Worm (Caenorhabditis elegans) whole organism, L4 larva: ENCODE measurements around the gene C06H2.2.

ENCODE experiments used
- D1046.2 ChIP-seq: fragments of 200-800 bp; sonication (Bioruptor generic); IDR thresholded peaks from 2 replicates; pipeline ENCODE4 v1.3.6; 2022; ENCODE audit warnings: missing genetic modification characterization, missing compliant biosample characterization
- T26A8.4 ChIP-seq: fragments of 200-800 bp; sonication (Bioruptor generic); IDR thresholded peaks from 2 replicates; pipeline ENCODE4 v1.3.6; 2022; ENCODE audit warnings: missing genetic modification characterization, missing compliant biosample characterization
- Y105C5A.15 ChIP-seq: fragments of 200-800 bp; sonication (Bioruptor generic); IDR thresholded peaks from 2 replicates; pipeline ENCODE4 v1.3.6; 2022; ENCODE audit warnings: missing genetic modification characterization, missing compliant biosample characterization
- Y75B8A.6 ChIP-seq: fragments of 200-800 bp; sonication (Bioruptor generic); IDR thresholded peaks from 2 replicates; pipeline ENCODE4 v1.3.6; 2022; ENCODE audit warnings: missing genetic modification reagents, missing genetic modification characterization, missing compliant biosample characterization
- ZK337.2 ChIP-seq: fragments of 200-800 bp; sonication (Bioruptor generic); IDR thresholded peaks from 2 replicates; pipeline ENCODE4 v1.3.6; 2022; ENCODE audit warnings: missing genetic modification reagents, missing genetic modification characterization, missing compliant biosample characterization
- aha-1 ChIP-seq: fragments of 150-350 bp; peaks from one replicate; lab custom pipeline; 2014; ENCODE audit warnings: missing biosample characterization, missing genetic modification characterization
- aly-2 ChIP-seq: sonication (generic microtip); optimal IDR thresholded peaks from 2 replicates; lab custom pipeline; 2018; ENCODE audit warnings: missing biosample characterization, missing genetic modification characterization
- ama-1 ChIP-seq: fragments of 150-350 bp; optimal IDR thresholded peaks from 2 replicates; lab custom pipeline; 2014; ENCODE audit warnings: inconsistent platforms, mixed read lengths
- ceh-62 ChIP-seq: sonication (generic microtip); optimal IDR thresholded peaks from 2 replicates; lab custom pipeline; 2017; ENCODE audit warnings: missing biosample characterization, missing genetic modification characterization
- ctbp-1 ChIP-seq: fragments of 200-800 bp; sonication (Bioruptor generic); IDR thresholded peaks from 2 replicates; pipeline ENCODE4 v1.3.6; 2022; ENCODE audit warnings: missing genetic modification reagents, missing genetic modification characterization, missing compliant biosample characterization
- daf-16 ChIP-seq, 3 experiments: sonication (generic microtip); optimal IDR thresholded peaks; 2 replicates each; lab custom pipeline; 2016 to 2017; ENCODE audit warnings: missing genetic modification characterization in 3 of 3, missing genetic modification reagents in 3 of 3, mild to moderate bottlenecking in 2 of 3, missing compliant biosample characterization in 2 of 3, missing biosample characterization in 1 of 3, moderate library complexity in 1 of 3
- daf-19 ChIP-seq: fragments of 200-800 bp; sonication (Bioruptor generic); conservative IDR thresholded peaks from 2 replicates; pipeline ENCODE4 v1.3.6; 2022; ENCODE audit warnings: missing genetic modification characterization, missing compliant biosample characterization
- daf-8 ChIP-seq: fragments of 200-800 bp; sonication (Bioruptor generic); IDR thresholded peaks from 2 replicates; pipeline ENCODE4 v1.3.6; 2022; ENCODE audit warnings: missing genetic modification characterization, missing compliant biosample characterization
- dmd-9 ChIP-seq: fragments of 200-800 bp; sonication (Bioruptor generic); IDR thresholded peaks from 2 replicates; pipeline ENCODE4 v1.3.6; 2022; ENCODE audit warnings: missing genetic modification reagents, missing genetic modification characterization, missing compliant biosample characterization
- dpl-1 ChIP-seq: fragments of 150-350 bp; optimal IDR thresholded peaks from 2 replicates; lab custom pipeline; 2014; ENCODE audit warnings: missing biosample characterization, missing genetic modification reagents, missing genetic modification characterization
- dve-1 ChIP-seq: sonication (generic microtip); optimal IDR thresholded peaks from 2 replicates; lab custom pipeline; 2017; ENCODE audit warnings: antibody characterized with exemption, mild to moderate bottlenecking, missing genetic modification characterization, missing compliant biosample characterization; ENCODE audit not compliant: insufficient read depth
- egl-43 ChIP-seq: fragments of 200-800 bp; sonication (Bioruptor generic); IDR thresholded peaks from 2 replicates; pipeline ENCODE4 v1.3.6; 2022; ENCODE audit warnings: missing genetic modification reagents, missing genetic modification characterization, missing compliant biosample characterization
- hlh-11 ChIP-seq: fragments of 200-800 bp; sonication (Bioruptor generic); optimal IDR thresholded peaks from 2 replicates; lab custom pipeline; 2018; ENCODE audit warnings: mild to moderate bottlenecking, missing genetic modification characterization, missing compliant biosample characterization
- hmg-1.1 ChIP-seq: fragments of 200-800 bp; sonication (Bioruptor generic); IDR thresholded peaks from 2 replicates; pipeline ENCODE4 v1.3.6; 2022; ENCODE audit warnings: missing genetic modification reagents, missing genetic modification characterization, missing compliant biosample characterization
- jun-1 ChIP-seq: fragments of 150-350 bp; optimal IDR thresholded peaks from 2 replicates; lab custom pipeline; 2014; ENCODE audit warnings: missing biosample characterization, missing genetic modification reagents, missing genetic modification characterization
- lin-15B ChIP-seq: fragments of 150-350 bp; sonication (generic microtip); optimal IDR thresholded peaks from 3 replicates; lab custom pipeline; 2014; ENCODE audit warnings: missing biosample characterization, missing genetic modification characterization
- lin-38 ChIP-seq: fragments of 200-800 bp; sonication (Bioruptor generic); IDR thresholded peaks from 2 replicates; pipeline ENCODE4 v1.3.6; 2022; ENCODE audit warnings: missing genetic modification reagents, missing genetic modification characterization, missing compliant biosample characterization
- lin-39 ChIP-seq: fragments of 150-350 bp; optimal IDR thresholded peaks from 2 replicates; lab custom pipeline; 2014; ENCODE audit warnings: missing biosample characterization, missing genetic modification reagents, missing genetic modification characterization
- lsy-2 ChIP-seq, 2 experiments: fragments of 150-350 bp in 1 of 2; sonication (generic microtip) in 1 of 2; optimal IDR thresholded peaks; 2 replicates each; lab custom pipeline; 2014 to 2017; ENCODE audit warnings: missing biosample characterization in 2 of 2, missing genetic modification characterization in 2 of 2
- madf-5 ChIP-seq, 2 experiments: fragments of 200-800 bp; sonication (Bioruptor generic); IDR thresholded peaks; 2 replicates each; pipeline ENCODE4 v1.3.6; 2022; ENCODE audit warnings: missing compliant biosample characterization in 2 of 2, missing genetic modification characterization in 2 of 2
- madf-9 ChIP-seq: fragments of 200-800 bp; sonication (Bioruptor generic); conservative IDR thresholded peaks from 2 replicates; pipeline ENCODE4 v1.3.6; 2022; ENCODE audit warnings: missing genetic modification reagents, missing genetic modification characterization, missing compliant biosample characterization
- mdt-29 ChIP-seq: fragments of 200-800 bp; sonication (Bioruptor generic); IDR thresholded peaks from 2 replicates; pipeline ENCODE4 v1.3.6; 2022; ENCODE audit warnings: missing genetic modification reagents, missing genetic modification characterization, missing compliant biosample characterization
- mes-2 ChIP-seq: sonication (generic microtip); optimal IDR thresholded peaks from 2 replicates; lab custom pipeline; 2016; ENCODE audit warnings: missing genotype, mild to moderate bottlenecking, missing genetic modification characterization, missing compliant biosample characterization; ENCODE audit not compliant: poor library complexity, severe bottlenecking
- nhr-111 ChIP-seq: fragments of 200-800 bp; sonication (Bioruptor generic); optimal IDR thresholded peaks from 2 replicates; lab custom pipeline; 2018; ENCODE audit warnings: mild to moderate bottlenecking, missing genetic modification characterization, missing compliant biosample characterization
- nhr-237 ChIP-seq: sonication (generic microtip); optimal IDR thresholded peaks from 2 replicates; lab custom pipeline; 2017; ENCODE audit warnings: missing biosample characterization, missing genetic modification characterization
- nhr-41 ChIP-seq: fragments of 200-800 bp; sonication (Bioruptor generic); IDR thresholded peaks from 2 replicates; pipeline ENCODE4 v1.3.6; 2022; ENCODE audit warnings: missing genetic modification reagents, missing genetic modification characterization, missing compliant biosample characterization
- nhr-42 ChIP-seq: fragments of 200-800 bp; sonication (Bioruptor generic); IDR thresholded peaks from 2 replicates; pipeline ENCODE4 v1.3.6; 2022; ENCODE audit warnings: missing genetic modification characterization, missing compliant biosample characterization
- nhr-48 ChIP-seq: sonication (generic microtip); optimal IDR thresholded peaks from 2 replicates; lab custom pipeline; 2016; ENCODE audit warnings: mild to moderate bottlenecking, missing genetic modification characterization, missing compliant biosample characterization
- nhr-76 ChIP-seq: fragments of 150-350 bp; optimal IDR thresholded peaks from 2 replicates; lab custom pipeline; 2014; ENCODE audit warnings: missing biosample characterization, missing genetic modification characterization
- nhr-77 ChIP-seq: fragments of 150-350 bp; optimal IDR thresholded peaks from 2 replicates; lab custom pipeline; 2014; ENCODE audit warnings: missing biosample characterization, missing genetic modification characterization
- pha-4 ChIP-seq, 2 experiments: fragments of 150-350 bp in 1 of 2; fragments of 200-800 bp in 1 of 2; sonication (Bioruptor generic) in 1 of 2; IDR thresholded peaks in 1 of 2; optimal IDR thresholded peaks in 1 of 2; 2 replicates each; pipeline versions ENCODE4 v1.3.6 to Lab custom; 2014 to 2022; ENCODE audit warnings: missing genetic modification characterization in 2 of 2, missing genetic modification reagents in 2 of 2, missing biosample characterization in 1 of 2, missing compliant biosample characterization in 1 of 2
- php-3 ChIP-seq: fragments of 200-800 bp; sonication (Bioruptor generic); IDR thresholded peaks from 2 replicates; pipeline ENCODE4 v1.3.6; 2022; ENCODE audit warnings: missing genetic modification reagents, missing genetic modification characterization, missing compliant biosample characterization
- rbr-2 ChIP-seq: sonication (generic microtip); optimal IDR thresholded peaks from 2 replicates; lab custom pipeline; 2016; ENCODE audit warnings: missing genotype, missing genetic modification characterization, missing compliant biosample characterization
- sdz-12 ChIP-seq: fragments of 200-800 bp; sonication (Bioruptor generic); optimal IDR thresholded peaks from 2 replicates; lab custom pipeline; 2018; ENCODE audit warnings: mild to moderate bottlenecking, missing genetic modification characterization, missing compliant biosample characterization
- set-16 ChIP-seq: fragments of 200-800 bp; sonication (Bioruptor generic); IDR thresholded peaks from 2 replicates; pipeline ENCODE4 v1.3.6; 2022; ENCODE audit warnings: missing genetic modification reagents, missing genetic modification characterization, missing compliant biosample characterization
- spr-1 ChIP-seq: sonication (generic microtip); optimal IDR thresholded peaks from 2 replicates; lab custom pipeline; 2016; ENCODE audit warnings: mild to moderate bottlenecking, missing genetic modification characterization, missing compliant biosample characterization
- tag-97 ChIP-seq: fragments of 200-800 bp; sonication (Bioruptor generic); IDR thresholded peaks from 2 replicates; pipeline ENCODE4 v1.3.6; 2022; ENCODE audit warnings: missing genetic modification characterization, missing compliant biosample characterization
- unc-39 ChIP-seq: sonication (generic microtip); optimal IDR thresholded peaks from 2 replicates; lab custom pipeline; 2017; ENCODE audit warnings: missing biosample characterization, missing genetic modification characterization
- unc-62 ChIP-seq, 3 experiments: fragments of 150-350 bp in 1 of 3; sonication (generic microtip); optimal IDR thresholded peaks in 2 of 3; peaks in 1 of 3; 1 replicate in 1 of 3; 2 replicates in 2 of 3; lab custom pipeline; 2014 to 2017; ENCODE audit warnings: missing biosample characterization in 3 of 3, missing genetic modification characterization in 3 of 3, missing genetic modification reagents in 3 of 3, missing genotype in 1 of 3
- vab-7 ChIP-seq: fragments of 200-800 bp; sonication (Bioruptor generic); IDR thresholded peaks from 2 replicates; pipeline ENCODE4 v1.3.6; 2022; ENCODE audit warnings: missing genetic modification reagents, missing genetic modification characterization, missing compliant biosample characterization
- zip-2 ChIP-seq: fragments of 150-350 bp; optimal IDR thresholded peaks from 2 replicates; lab custom pipeline; 2014; ENCODE audit warnings: missing biosample characterization, missing genetic modification characterization
- ztf-11 ChIP-seq: fragments of 150-350 bp; optimal IDR thresholded peaks from 2 replicates; lab custom pipeline; 2014; ENCODE audit warnings: missing biosample characterization, missing genetic modification characterization

Gene C06H2.2

DNA sequence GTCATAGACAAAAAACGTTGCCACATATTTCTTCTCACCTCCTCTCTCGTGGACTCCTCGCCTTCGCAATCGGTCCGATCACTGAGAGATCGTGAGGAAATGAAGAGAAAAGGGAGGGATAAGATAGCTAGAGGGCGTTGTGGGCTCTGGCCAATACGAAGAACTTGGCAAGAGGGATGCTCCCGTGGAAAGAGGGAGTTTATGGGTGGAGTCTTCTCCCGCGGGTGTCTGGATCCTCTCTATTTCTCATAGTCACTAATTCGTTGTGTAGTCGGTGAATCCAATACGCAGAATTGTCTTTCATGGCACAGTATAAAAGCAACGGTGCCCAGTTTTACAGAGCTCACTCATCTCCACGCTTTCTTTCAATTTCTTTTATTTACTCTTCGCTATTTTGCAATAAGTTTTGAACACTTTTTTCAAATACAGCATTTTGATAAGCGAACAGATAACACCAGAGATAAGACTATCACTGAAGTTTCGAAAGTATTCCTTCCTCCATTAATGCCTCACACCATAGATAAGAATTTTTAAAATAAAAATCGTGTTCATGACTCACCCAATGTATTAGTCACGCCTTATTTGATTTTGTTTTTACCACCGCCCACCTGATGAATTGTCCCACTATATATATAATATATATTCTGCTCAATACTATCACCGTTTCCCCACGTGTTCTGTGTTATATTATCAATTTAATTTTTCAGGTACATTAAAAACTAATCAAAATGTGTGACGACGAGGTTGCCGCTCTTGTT lies 44.5 kb upstream of the C06H2.2 start, which contains the start of gene act-1 (continued):
- TF ChIP-seq ZK337.2 (GFP tag; lab: Robert Waterston, UW): no peak
- TF ChIP-seq lsy-2 (tag; optimal IDR thresholded peaks at IDR 0.05; lab: Kevin White, UChicago): no peak
- TF ChIP-seq tag-97 (GFP tag; lab: Robert Waterston, UW): no peak
- peak; percentile 6 for TF ChIP-seq nhr-77 (tag; lab: Kevin White, UChicago)
- peak in 1 of 2 experiments; percentile 95 for TF ChIP-seq daf-16 (GFP tag; optimal IDR thresholded peaks at IDR 0.05; lab: Kevin White, UChicago)
- TF ChIP-seq daf-16 (tag; optimal IDR thresholded peaks at IDR 0.05; lab: Kevin White, UChicago): no peak
- no peak for TF ChIP-seq pha-4 (GFP tag; IDR thresholded peaks at IDR 0.05; lab: Robert Waterston, UW)
- no peak for TF ChIP-seq pha-4 (tag; optimal IDR thresholded peaks at IDR 0.05; lab: Kevin White, UChicago)
- TF ChIP-seq hmg-1.1 (GFP tag; lab: Robert Waterston, UW): 0 out of 2 replicates have a peak, but pooled peaks have one; percentile 33
- no peak for TF ChIP-seq Y105C5A.15 (GFP tag; lab: Robert Waterston, UW)
- no peak for TF ChIP-seq ceh-62
- TF ChIP-seq T26A8.4: no peak
- no peak for TF ChIP-seq D1046.2
- TF ChIP-seq php-3 (GFP tag; lab: Robert Waterston, UW): no peak
- no peak for TF ChIP-seq lin-39
- TF ChIP-seq daf-8 (GFP tag; lab: Robert Waterston, UW): no peak
- no peak for TF ChIP-seq dpl-1
- 0 out of 2 replicates have a peak, but pooled peaks have one; percentile 61 for TF ChIP-seq ctbp-1 (GFP tag; lab: Robert Waterston, UW)
- no peak for TF ChIP-seq jun-1
- TF ChIP-seq daf-19 (GFP tag; lab: Robert Waterston, UW): no peak; the same call in 1 of the 2 replicates
- TF ChIP-seq unc-62 (GFP tag; optimal IDR thresholded peaks at IDR 0.05 in 1 of 2; lab: Kevin White, UChicago): peak in 1 of 2 experiments; percentile 54
- TF ChIP-seq unc-62 (tag; optimal IDR thresholded peaks at IDR 0.05; lab: Kevin White, UChicago): no peak
- no peak for TF ChIP-seq mdt-29 (GFP tag; lab: Robert Waterston, UW)
- TF ChIP-seq lin-38 (GFP tag; lab: Robert Waterston, UW): no peak
- no peak for TF ChIP-seq nhr-41
- TF ChIP-seq vab-7 (GFP tag; lab: Robert Waterston, UW): no peak
- no peak for TF ChIP-seq madf-9 (GFP tag; lab: Robert Waterston, UW)
- no peak for TF ChIP-seq mes-2 (tag; lab: Kevin White, UChicago)
- no peak for TF ChIP-seq nhr-76
- TF ChIP-seq nhr-111 (GFP tag; lab: Kevin White, UChicago): no peak
- TF ChIP-seq unc-39: no peak
- peak; percentile 26 for TF ChIP-seq dve-1
- TF ChIP-seq zip-2 (tag; lab: Kevin White, UChicago): no peak
- no peak for TF ChIP-seq Y75B8A.6 (GFP tag; lab: Robert Waterston, UW)
- peak; percentile 5 for TF ChIP-seq ama-1 (lab: Kevin White, UChicago)
- peak; percentile 34 for TF ChIP-seq hlh-11 (tag; lab: Kevin White, UChicago)
- TF ChIP-seq ztf-11 (tag; lab: Kevin White, UChicago): no peak

- TF ChIP-seq ama-1 (lab: Kevin White, UChicago) (peak; percentile 30), dve-1 (peak; percentile 11), unc-62 (GFP tag; optimal IDR thresholded peaks at IDR 0.05 in 1 of 2; lab: Kevin White, UChicago) (peak in 1 of 2 experiments; percentile 94), unc-62 (tag; optimal IDR thresholded peaks at IDR 0.05; lab: Kevin White, UChicago) (no peak), set-16 (GFP tag; lab: Robert Waterston, UW) (no peak), Y105C5A.15 (GFP tag; lab: Robert Waterston, UW) (no peak), sdz-12 (GFP tag; lab: Kevin White, UChicago) (peak; percentile 21), nhr-48 (tag; lab: Kevin White, UChicago) (no peak), aly-2 (tag; lab: Kevin White, UChicago) (no peak), nhr-42 (no peak), php-3 (GFP tag; lab: Robert Waterston, UW) (no peak), vab-7 (GFP tag; lab: Robert Waterston, UW) (no peak), daf-16 (GFP tag; optimal IDR thresholded peaks at IDR 0.05; lab: Kevin White, UChicago) (peak in 1 of 2 experiments; percentile 96), daf-16 (tag; optimal IDR thresholded peaks at IDR 0.05; lab: Kevin White, UChicago) (no peak), nhr-77 (tag; lab: Kevin White, UChicago) (no peak), madf-5 (GFP tag; IDR thresholded peaks at IDR 0.05; lab: Robert Waterston, UW) (no peak), egl-43 (GFP tag; lab: Robert Waterston, UW) (no peak), nhr-237 (tag; lab: Kevin White, UChicago) (no peak), lin-15B (tag; lab: Kevin White, UChicago) (no peak), spr-1 (tag; lab: Kevin White, UChicago) (no peak), hlh-11 (tag; lab: Kevin White, UChicago) (peak; percentile 78), rbr-2 (no peak), dmd-9 (GFP tag; lab: Robert Waterston, UW) (peak; percentile 44; the same call in 1 of the 2 replicates), aha-1 (tag; lab: Kevin White, UChicago) (peak; percentile 94)
Observed at ce11 chrV:11082475-11082874, 42.5 kb upstream of the C06H2.2 start.
